Worm (Caenorhabditis elegans): Measurements from ENCODE around the gene mdt-20.

DNA sequence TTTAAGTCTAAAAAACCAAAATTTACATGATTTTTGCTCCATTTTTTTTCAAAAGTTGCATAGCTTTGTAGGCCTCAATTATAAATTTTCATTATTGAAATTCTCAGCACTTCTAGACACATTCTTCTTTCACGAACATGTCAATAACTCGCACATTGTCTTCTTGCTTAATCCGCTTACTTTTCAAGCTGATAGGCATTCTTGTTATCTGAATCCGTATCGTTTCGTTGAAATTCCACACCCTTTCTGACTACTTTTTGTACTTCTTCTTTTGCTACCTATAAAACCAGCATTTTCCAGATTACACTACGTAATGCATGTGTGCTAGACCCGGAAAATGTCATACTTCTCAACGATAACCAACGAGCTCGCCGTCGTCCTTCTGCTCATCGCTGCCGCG lies 28.7 kb downstream of the mdt-20 start, which contains the start of gene W09G12.9:
- TF ChIP-seq him-1 (tag; optimal IDR thresholded peaks at IDR 0.05) (no peak), dao-5 (tag; optimal IDR thresholded peaks at IDR 0.05) (no peak), W03F9.2 (tag; optimal IDR thresholded peaks at IDR 0.05) (no peak)
